Worm (Caenorhabditis elegans): Measurements from ENCODE around the gene dpff-1.

DNA sequence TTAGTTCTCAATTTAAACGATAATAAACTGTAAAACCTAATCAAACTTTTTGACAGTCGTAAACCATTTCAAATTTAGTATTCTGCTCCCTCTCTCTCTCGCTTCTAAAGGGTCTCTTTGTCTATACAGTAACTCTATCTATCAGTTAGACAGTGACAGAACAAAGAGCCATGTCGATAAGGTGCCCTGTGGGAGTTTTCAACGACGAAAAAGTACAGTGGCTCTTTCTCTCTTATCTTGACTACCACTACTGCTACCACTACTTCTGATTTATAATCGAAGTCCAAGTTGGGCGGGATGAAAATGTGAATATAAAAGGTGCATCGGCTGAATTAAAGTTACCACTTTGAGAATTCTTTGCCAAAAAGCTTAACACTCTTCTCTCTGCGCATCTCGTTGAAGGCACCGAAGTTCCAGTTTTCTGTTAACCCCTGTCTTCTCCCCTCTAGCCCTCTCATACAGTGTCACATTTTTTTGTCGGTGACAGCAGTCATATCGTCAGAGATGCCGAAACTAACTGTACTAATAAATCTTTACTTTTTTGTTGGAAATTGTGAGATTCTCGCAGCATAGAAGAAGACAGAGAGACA lies 44.7 kb upstream of the dpff-1 start:
- TF ChIP-seq ceh-24 (tag; optimal IDR thresholded peaks at IDR 0.05), result no peak
- TF ChIP-seq ceh-14 (tag; optimal IDR thresholded peaks at IDR 0.05), result no peak
- no peak for TF ChIP-seq rnt-1 (tag; optimal IDR thresholded peaks at IDR 0.05)
- TF ChIP-seq fkh-6 (tag; optimal IDR thresholded peaks at IDR 0.05), result no peak
- no peak for TF ChIP-seq mec-3 (tag; optimal IDR thresholded peaks at IDR 0.05; ENCODE audit: borderline replicate concordance)
- TF ChIP-seq odd-2 (tag; optimal IDR thresholded peaks at IDR 0.05), result no peak
- no peak for TF ChIP-seq ets-4 (tag; optimal IDR thresholded peaks at IDR 0.05)
- no peak for TF ChIP-seq elt-2 (tag; optimal IDR thresholded peaks at IDR 0.05)
